Fruit fly (Drosophila melanogaster) whole organism, embryonic: Measurements from ENCODE around the gene sima.

Experiments
- Awh ChIP-seq: fragments of 200-800 bp; sonication (Bioruptor generic); IDR thresholded peaks from 2 replicates; pipeline ENCODE4, ENCODE4 v1.3.6; 2022; ENCODE audit warnings: missing biosample characterization, missing genetic modification characterization
- Blimp-1 ChIP-seq: fragments of 200-800 bp; sonication (Bioruptor generic); optimal IDR thresholded peaks from 3 replicates; lab custom pipeline; 2018; ENCODE audit warnings: missing biosample characterization, missing genetic modification characterization, mild to moderate bottlenecking, moderate library complexity, missing genetic modification reagents
- C15 ChIP-seq: fragments of 200-800 bp; sonication (Bioruptor generic); IDR thresholded peaks from 3 replicates; pipeline ENCODE4 v1.3.6; 2022; ENCODE audit warnings: missing biosample characterization, missing genetic modification characterization
- CG10209 ChIP-seq: fragments of 200-800 bp; sonication (Bioruptor generic); optimal IDR thresholded peaks from 3 replicates; lab custom pipeline; 2017; ENCODE audit warnings: missing biosample characterization, mild to moderate bottlenecking, missing genetic modification characterization, missing genetic modification reagents
- CG10366 ChIP-seq: fragments of 200-800 bp; sonication (Bioruptor generic); IDR thresholded peaks from 2 replicates; pipeline ENCODE4 v1.3.6; 2022; ENCODE audit warnings: missing biosample characterization, missing genetic modification characterization
- CG10462 ChIP-seq: fragments of 200-800 bp; sonication (Bioruptor generic); optimal IDR thresholded peaks from 2 replicates; lab custom pipeline; 2016; ENCODE audit warnings: missing biosample characterization, missing genetic modification characterization
- CG10543 ChIP-seq: fragments of 200-800 bp; sonication (Bioruptor generic); optimal IDR thresholded peaks from 3 replicates; lab custom pipeline; 2017; ENCODE audit warnings: missing biosample characterization, mild to moderate bottlenecking, missing genetic modification characterization, moderate library complexity
- CG11504 ChIP-seq: fragments of 200-800 bp; sonication (Bioruptor generic); optimal IDR thresholded peaks from 3 replicates; lab custom pipeline; 2019; ENCODE audit warnings: missing biosample characterization, mild to moderate bottlenecking, missing genetic modification characterization, moderate library complexity
- CG12071 ChIP-seq: fragments of 200-800 bp; sonication (Bioruptor generic); optimal IDR thresholded peaks from 3 replicates; lab custom pipeline; 2018; ENCODE audit warnings: missing biosample characterization, mild to moderate bottlenecking, missing genetic modification characterization
- CG13287 ChIP-seq: fragments of 200-800 bp; sonication (Bioruptor generic); IDR thresholded peaks from 2 replicates; pipeline ENCODE4 v1.3.6; 2022; ENCODE audit warnings: missing biosample characterization, missing genetic modification characterization; ENCODE audit not compliant: partially characterized antibody
- CG13775 ChIP-seq: fragments of 200-800 bp; sonication (Bioruptor generic); optimal IDR thresholded peaks from 3 replicates; lab custom pipeline; 2017; ENCODE audit warnings: missing biosample characterization, mild to moderate bottlenecking, missing genetic modification characterization
- CG16813 ChIP-seq: fragments of 200-800 bp; sonication (Bioruptor generic); IDR thresholded peaks from 3 replicates; pipeline ENCODE4 v1.3.6; 2022; ENCODE audit warnings: missing biosample characterization, missing genetic modification characterization; ENCODE audit not compliant: partially characterized antibody
- CG16815 ChIP-seq: fragments of 200-800 bp; sonication (Bioruptor generic); optimal IDR thresholded peaks from 3 replicates; lab custom pipeline; 2017; ENCODE audit warnings: missing biosample characterization, mild to moderate bottlenecking, missing genetic modification characterization
- CG18011 ChIP-seq: fragments of 200-800 bp; sonication (Bioruptor generic); optimal IDR thresholded peaks from 2 replicates; lab custom pipeline; 2017; ENCODE audit warnings: missing biosample characterization, missing genetic modification characterization, mild to moderate bottlenecking, moderate library complexity, missing genotype
- CG2116 ChIP-seq: fragments of 200-800 bp; sonication (Bioruptor generic); optimal IDR thresholded peaks from 3 replicates; lab custom pipeline; 2018; ENCODE audit warnings: missing biosample characterization, mild to moderate bottlenecking, missing genetic modification characterization
- CG32772 ChIP-seq: fragments of 200-800 bp; sonication (Bioruptor generic); IDR thresholded peaks from 2 replicates; pipeline ENCODE4 v1.3.6; 2022; ENCODE audit warnings: missing biosample characterization, missing genetic modification characterization
- CG34224 ChIP-seq: fragments of 200-800 bp; sonication (Bioruptor generic); IDR thresholded peaks from 3 replicates; pipeline ENCODE4 v1.3.6; 2022; ENCODE audit warnings: missing biosample characterization, missing genetic modification characterization; ENCODE audit not compliant: partially characterized antibody
- CG3726 ChIP-seq: fragments of 200-800 bp; sonication (Bioruptor generic); IDR thresholded peaks from 3 replicates; pipeline ENCODE4, ENCODE4 v1.3.6; 2022; ENCODE audit warnings: missing biosample characterization, missing genetic modification characterization
- CG3847 ChIP-seq: fragments of 200-800 bp; sonication (Bioruptor generic); IDR thresholded peaks from 2 replicates; pipeline ENCODE4 v1.3.6; 2022; ENCODE audit warnings: missing biosample characterization, missing genetic modification characterization
- CG5953 ChIP-seq: fragments of 200-800 bp; sonication (Bioruptor generic); IDR thresholded peaks from 2 replicates; pipeline ENCODE4 v1.3.6; 2022; ENCODE audit warnings: missing biosample characterization, missing genetic modification characterization
- CG6813 ChIP-seq: fragments of 200-800 bp; sonication (Bioruptor generic); optimal IDR thresholded peaks from 2 replicates; lab custom pipeline; 2017; ENCODE audit warnings: missing biosample characterization, missing genetic modification characterization, mild to moderate bottlenecking, moderate library complexity, missing genetic modification reagents
- CG8924 ChIP-seq: fragments of 200-800 bp; optimal IDR thresholded peaks from 3 replicates; lab custom pipeline; 2019; ENCODE audit warnings: missing biosample characterization, mild to moderate bottlenecking, missing genetic modification characterization, moderate library complexity
- CG9817 ChIP-seq: fragments of 200-800 bp; sonication (Bioruptor generic); optimal IDR thresholded peaks from 2 replicates; lab custom pipeline; 2018; ENCODE audit warnings: missing biosample characterization, mild to moderate bottlenecking, missing genetic modification characterization, moderate library complexity
- CHES-1-like ChIP-seq: fragments of 200-800 bp; sonication (Bioruptor generic); optimal IDR thresholded peaks from 2 replicates; lab custom pipeline; 2016; ENCODE audit warnings: missing biosample characterization, missing genetic modification characterization
- CTCF ChIP-seq: fragments of 200-800 bp; sonication (Bioruptor generic); optimal IDR thresholded peaks from 2 replicates; lab custom pipeline; 2017; ENCODE audit warnings: missing biosample characterization, mild to moderate bottlenecking, missing genetic modification characterization, moderate library complexity
- Doc3 ChIP-seq: fragments of 200-800 bp; sonication (Bioruptor generic); IDR thresholded peaks from 3 replicates; pipeline ENCODE4 v1.3.6; 2022; ENCODE audit warnings: missing biosample characterization, missing genetic modification characterization; ENCODE audit not compliant: partially characterized antibody
- Dref ChIP-seq: fragments of 200-800 bp; sonication (Bioruptor generic); IDR thresholded peaks from 2 replicates; pipeline ENCODE4 v1.3.6; 2022; ENCODE audit warnings: missing biosample characterization, missing genetic modification characterization
- Fer2 ChIP-seq: fragments of 200-800 bp; sonication (Bioruptor generic); optimal IDR thresholded peaks from 2 replicates; lab custom pipeline; 2018; ENCODE audit warnings: missing biosample characterization, mild to moderate bottlenecking, missing genetic modification characterization, moderate library complexity
- GATAe ChIP-seq: fragments of 200-800 bp; sonication (Bioruptor generic); conservative IDR thresholded peaks from 2 replicates; pipeline ENCODE4 v1.3.6; 2022; ENCODE audit warnings: missing biosample characterization, missing genetic modification characterization
- HHEX ChIP-seq: fragments of 200-800 bp; sonication (Bioruptor generic); optimal IDR thresholded peaks from 3 replicates; lab custom pipeline; 2017; ENCODE audit warnings: missing biosample characterization, mild to moderate bottlenecking, missing genetic modification characterization, missing genetic modification reagents
- Hmr ChIP-seq: fragments of 200-800 bp; sonication (Bioruptor generic); optimal IDR thresholded peaks from 3 replicates; lab custom pipeline; 2017; ENCODE audit warnings: mild to moderate bottlenecking, missing biosample characterization, missing genetic modification reagents, missing genetic modification characterization
- Hr39 ChIP-seq: fragments of >200 bp; optimal IDR thresholded peaks from 2 replicates; lab custom pipeline; 2017
- Lhr ChIP-seq: fragments of 200-800 bp; sonication (Bioruptor generic); optimal IDR thresholded peaks from 3 replicates; lab custom pipeline; 2017; ENCODE audit warnings: mild to moderate bottlenecking, missing biosample characterization, missing genetic modification reagents, missing genetic modification characterization
- Optix ChIP-seq: fragments of 200-800 bp; sonication (Bioruptor generic); IDR thresholded peaks from 3 replicates; pipeline ENCODE4 v1.3.6; 2022; ENCODE audit warnings: missing biosample characterization, missing genetic modification characterization
- TFAM ChIP-seq: fragments of 200-800 bp; sonication (Bioruptor generic); optimal IDR thresholded peaks from 2 replicates; lab custom pipeline; 2017; ENCODE audit warnings: missing biosample characterization, missing genetic modification characterization, inconsistent platforms
- Taf1 ChIP-seq: fragments of 200-800 bp; sonication (Bioruptor generic); IDR thresholded peaks from 2 replicates; pipeline ENCODE4 v1.3.6; 2022; ENCODE audit warnings: missing biosample characterization, missing genetic modification characterization
- ara ChIP-seq: fragments of 200-800 bp; sonication (Bioruptor generic); IDR thresholded peaks from 2 replicates; pipeline ENCODE4 v1.3.6; 2022; ENCODE audit warnings: missing biosample characterization, missing genetic modification characterization
- bbx ChIP-seq: fragments of 200-800 bp; sonication (Bioruptor generic); IDR thresholded peaks from 2 replicates; pipeline ENCODE4 v1.3.6; 2022; ENCODE audit warnings: missing biosample characterization, missing genetic modification characterization; ENCODE audit not compliant: partially characterized antibody
- cas ChIP-seq: fragments of 200-800 bp; sonication (Bioruptor generic); IDR thresholded peaks from 2 replicates; pipeline ENCODE4 v1.3.6; 2022; ENCODE audit warnings: missing biosample characterization, missing genetic modification characterization
- chif ChIP-seq, 2 experiments: fragments of 200-800 bp; sonication (Bioruptor generic); optimal IDR thresholded peaks; 3 replicates each; lab custom pipeline; 2016; ENCODE audit warnings: missing biosample characterization in 2 of 2, missing genetic modification characterization in 2 of 2
- crc ChIP-seq: fragments of 200-800 bp; sonication (Bioruptor generic); optimal IDR thresholded peaks from 2 replicates; lab custom pipeline; 2016; ENCODE audit warnings: missing biosample characterization, missing genetic modification characterization
- dm ChIP-seq: fragments of 200-800 bp; sonication (Bioruptor generic); optimal IDR thresholded peaks from 3 replicates; lab custom pipeline; 2016; ENCODE audit warnings: missing biosample characterization, missing genetic modification characterization
- gsb ChIP-seq: fragments of 200-800 bp; sonication (Bioruptor generic); IDR thresholded peaks from 2 replicates; pipeline ENCODE4 v1.3.6; 2022; ENCODE audit warnings: missing biosample characterization, missing genetic modification characterization
- kay ChIP-seq: fragments of 200-800 bp; sonication (Bioruptor generic); optimal IDR thresholded peaks from 2 replicates; lab custom pipeline; 2016; ENCODE audit warnings: missing biosample characterization, missing genetic modification characterization
- nau ChIP-seq: fragments of 200-800 bp; sonication (Bioruptor generic); optimal IDR thresholded peaks from 3 replicates; lab custom pipeline; 2017; ENCODE audit warnings: missing biosample characterization, mild to moderate bottlenecking, missing genetic modification characterization, missing genetic modification reagents
- run ChIP-seq: fragments of 200-800 bp; sonication (Bioruptor generic); optimal IDR thresholded peaks from 3 replicates; lab custom pipeline; 2018; ENCODE audit warnings: missing biosample characterization, mild to moderate bottlenecking, missing genetic modification characterization
- schlank ChIP-seq: fragments of 200-800 bp; sonication (Bioruptor generic); optimal IDR thresholded peaks from 2 replicates; lab custom pipeline; 2018; ENCODE audit warnings: missing biosample characterization, mild to moderate bottlenecking, missing genetic modification characterization
- sens ChIP-seq: fragments of 200-800 bp; sonication (Bioruptor generic); peaks from one replicate; lab custom pipeline; 2016; ENCODE audit warnings: missing biosample characterization, missing genetic modification characterization
- ssp ChIP-seq: fragments of 200-800 bp; sonication (Bioruptor generic); IDR thresholded peaks from 2 replicates; pipeline ENCODE4 v1.3.6; 2022; ENCODE audit warnings: missing biosample characterization, missing genetic modification characterization
- stwl ChIP-seq: fragments of 200-800 bp; sonication (Bioruptor generic); optimal IDR thresholded peaks from 3 replicates; lab custom pipeline; 2018; ENCODE audit warnings: missing biosample characterization, mild to moderate bottlenecking, missing genetic modification characterization, moderate library complexity
- sug ChIP-seq: fragments of 200-800 bp; optimal IDR thresholded peaks from 2 replicates; lab custom pipeline; 2019; ENCODE audit warnings: missing biosample characterization, mild to moderate bottlenecking, missing genetic modification characterization, moderate library complexity
- usp ChIP-seq: fragments of >200 bp; optimal IDR thresholded peaks from 2 replicates; lab custom pipeline; 2017; ENCODE audit warnings: missing biosample characterization, missing genetic modification characterization

sima gene

dm6 chr3R:30039494-30039893 is 18.6 kb upstream of the sima start, which contains the start of the genes janA, Sry-alpha and Sry-beta (continued):
- no peak for TF ChIP-seq nau
- peak; percentile 52 for TF ChIP-seq CG3847 (GFP tag; lab: Robert Waterston, UW)
- no peak for TF ChIP-seq Hr39 (lab: Kevin White, UChicago)
- TF ChIP-seq Dref (GFP tag; lab: Robert Waterston, UW) = peak; percentile 92
- peak; percentile 64 for TF ChIP-seq CG8924 (tag; lab: Kevin White, UChicago)
- TF ChIP-seq CHES-1-like (GFP tag; lab: Kevin White, UChicago) = peak; percentile 13
- peak; percentile 77 for TF ChIP-seq stwl (tag; lab: Kevin White, UChicago)
- TF ChIP-seq CTCF = peak; percentile 35
- TF ChIP-seq bbx (GFP tag; lab: Robert Waterston, UW) = peak; percentile 99
- TF ChIP-seq CG10543 (GFP tag; lab: Kevin White, UChicago) = no peak
- TF ChIP-seq gsb (GFP tag; lab: Robert Waterston, UW) = no peak
- peak; percentile 100 for TF ChIP-seq CG34224 (GFP tag; lab: Robert Waterston, UW)
- no peak for TF ChIP-seq CG6813
- TF ChIP-seq Lhr (GFP tag; lab: Kevin White, UChicago) = peak; percentile 24
- TF ChIP-seq Fer2 (tag; lab: Kevin White, UChicago) = no peak
- TF ChIP-seq CG11504 = no peak
- no peak for TF ChIP-seq schlank (tag; lab: Kevin White, UChicago)
- TF ChIP-seq kay (GFP tag; lab: Kevin White, UChicago) = no peak
- TF ChIP-seq Blimp-1 (GFP tag; lab: Kevin White, UChicago) = no peak
- TF ChIP-seq Hmr (GFP tag; lab: Kevin White, UChicago) = no peak
- TF ChIP-seq Optix (GFP tag; lab: Robert Waterston, UW) = no peak
- peak; percentile 100 for TF ChIP-seq Doc3
- no peak for TF ChIP-seq CG10366
- no peak for TF ChIP-seq TFAM (GFP tag; lab: Kevin White, UChicago)
- TF ChIP-seq ara (GFP tag; lab: Robert Waterston, UW) = no peak
- no peak for TF ChIP-seq GATAe (GFP tag; lab: Robert Waterston, UW)
- TF ChIP-seq CG12071 (GFP tag; lab: Kevin White, UChicago) = no peak
- no peak for TF ChIP-seq CG3726 (GFP tag; lab: Robert Waterston, UW)
- TF ChIP-seq CG9817 (tag; lab: Kevin White, UChicago) = no peak
- TF ChIP-seq CG5953 (GFP tag; lab: Robert Waterston, UW) = no peak
- no peak for TF ChIP-seq Awh (GFP tag; lab: Robert Waterston, UW)
- no peak for TF ChIP-seq C15
- peak; percentile 100 for TF ChIP-seq CG16813 (GFP tag; lab: Robert Waterston, UW)
- TF ChIP-seq CG2116 (GFP tag; lab: Kevin White, UChicago) = peak; percentile 86
- no peak for TF ChIP-seq ssp
- no peak for TF ChIP-seq CG16815 (GFP tag; lab: Kevin White, UChicago)
- TF ChIP-seq CG10209 (GFP tag; lab: Kevin White, UChicago) = no peak
- TF ChIP-seq dm = no peak
- no peak for TF ChIP-seq chif (GFP tag; optimal IDR thresholded peaks at IDR 0.05; lab: Kevin White, UChicago)
- TF ChIP-seq CG32772 (GFP tag; lab: Robert Waterston, UW) = no peak
- peak; percentile 30 for TF ChIP-seq CG13775 (GFP tag; lab: Kevin White, UChicago)
- TF ChIP-seq Taf1 (GFP tag; lab: Robert Waterston, UW) = no peak
- TF ChIP-seq usp (GFP tag; lab: Kevin White, UChicago) = no peak
- TF ChIP-seq sens (GFP tag; lab: Kevin White, UChicago) = no peak
- TF ChIP-seq CG13287 (GFP tag; lab: Robert Waterston, UW) = peak; percentile 100
- TF ChIP-seq run = no peak
- no peak for TF ChIP-seq sug
- no peak for TF ChIP-seq cas
- no peak for TF ChIP-seq HHEX (GFP tag; lab: Kevin White, UChicago)
- TF ChIP-seq CG10462 = no peak
- no peak for TF ChIP-seq CG18011 (GFP tag; lab: Kevin White, UChicago)
- no peak for TF ChIP-seq crc
